Fruit fly (Drosophila melanogaster) whole organism, embryonic: ENCODE measurements around the gene Exd2.

Source experiments
- Awh ChIP-seq: fragments of 200-800 bp; sonication (Bioruptor generic); IDR thresholded peaks from 2 replicates; pipeline ENCODE4, ENCODE4 v1.3.6; 2022; ENCODE audit warnings: missing biosample characterization, missing genetic modification characterization
- Bteb2 ChIP-seq: fragments of 200-800 bp; sonication (Bioruptor generic); optimal IDR thresholded peaks from 2 replicates; lab custom pipeline; 2016; ENCODE audit warnings: missing biosample characterization, missing genetic modification characterization
- CG10209 ChIP-seq: fragments of 200-800 bp; sonication (Bioruptor generic); optimal IDR thresholded peaks from 3 replicates; lab custom pipeline; 2017; ENCODE audit warnings: missing biosample characterization, mild to moderate bottlenecking, missing genetic modification characterization, missing genetic modification reagents
- CG11093 ChIP-seq: fragments of 200-800 bp; sonication (Bioruptor generic); IDR thresholded peaks from 3 replicates; pipeline ENCODE4 v1.3.6; 2022; ENCODE audit warnings: missing biosample characterization, missing genetic modification characterization
- CG12744 ChIP-seq: fragments of 200-800 bp; sonication (Bioruptor generic); optimal IDR thresholded peaks from 2 replicates; lab custom pipeline; 2016; ENCODE audit warnings: missing biosample characterization, missing genetic modification characterization
- CG12942 ChIP-seq: fragments of 200-800 bp; sonication (Bioruptor generic); optimal IDR thresholded peaks from 3 replicates; lab custom pipeline; 2016; ENCODE audit warnings: missing biosample characterization, missing genetic modification characterization
- CG13296 ChIP-seq: fragments of 200-800 bp; sonication (Bioruptor generic); optimal IDR thresholded peaks from 3 replicates; lab custom pipeline; 2018; ENCODE audit warnings: missing biosample characterization, mild to moderate bottlenecking, missing genetic modification characterization
- CG13894 ChIP-seq: fragments of 200-800 bp; sonication (Bioruptor generic); optimal IDR thresholded peaks from 3 replicates; lab custom pipeline; 2018; ENCODE audit warnings: missing biosample characterization, mild to moderate bottlenecking, missing genetic modification characterization, moderate library complexity
- CG1603 ChIP-seq: fragments of 200-800 bp; sonication (Bioruptor generic); optimal IDR thresholded peaks from 2 replicates; lab custom pipeline; 2019; ENCODE audit warnings: missing biosample characterization, mild to moderate bottlenecking, missing genetic modification characterization, moderate library complexity
- CG16815 ChIP-seq: fragments of 200-800 bp; sonication (Bioruptor generic); optimal IDR thresholded peaks from 3 replicates; lab custom pipeline; 2017; ENCODE audit warnings: missing biosample characterization, mild to moderate bottlenecking, missing genetic modification characterization
- CG2199 ChIP-seq: fragments of 200-800 bp; sonication (Bioruptor generic); IDR thresholded peaks from 3 replicates; pipeline ENCODE4 v1.3.6; 2022; ENCODE audit warnings: missing biosample characterization, missing genetic modification characterization
- CG31224 ChIP-seq: fragments of 200-800 bp; sonication (Bioruptor generic); IDR thresholded peaks from 2 replicates; pipeline ENCODE4 v1.3.6; 2022; ENCODE audit warnings: missing biosample characterization, missing genetic modification characterization
- CG31365 ChIP-seq: fragments of 200-800 bp; sonication (Bioruptor generic); optimal IDR thresholded peaks from 2 replicates; lab custom pipeline; 2018; ENCODE audit warnings: missing biosample characterization, mild to moderate bottlenecking, missing genetic modification characterization
- CG7556 ChIP-seq: fragments of 200-800 bp; sonication (Bioruptor generic); optimal IDR thresholded peaks from 2 replicates; lab custom pipeline; 2017; ENCODE audit warnings: missing biosample characterization, mild to moderate bottlenecking, missing genetic modification characterization
- CG9215 ChIP-seq: fragments of 200-800 bp; sonication (Bioruptor generic); IDR thresholded peaks from 2 replicates; pipeline ENCODE4 v1.3.6; 2022; ENCODE audit warnings: missing biosample characterization, missing genetic modification characterization
- CG9817 ChIP-seq: fragments of 200-800 bp; sonication (Bioruptor generic); optimal IDR thresholded peaks from 2 replicates; lab custom pipeline; 2018; ENCODE audit warnings: missing biosample characterization, mild to moderate bottlenecking, missing genetic modification characterization, moderate library complexity
- Dad ChIP-seq: fragments of 200-800 bp; sonication (Bioruptor generic); optimal IDR thresholded peaks from 3 replicates; lab custom pipeline; 2016; ENCODE audit warnings: missing biosample characterization, missing genetic modification characterization
- Drgx ChIP-seq: fragments of 200-800 bp; sonication (Bioruptor generic); IDR thresholded peaks from 2 replicates; pipeline ENCODE4 v1.3.6; 2022; ENCODE audit warnings: missing biosample characterization, missing genetic modification characterization
- Eip74EF ChIP-seq, 2 experiments: fragments of 200-800 bp in 1 of 2; fragments of >200 bp in 1 of 2; sonication (Bioruptor generic) in 1 of 2; optimal IDR thresholded peaks; 2 replicates each; lab custom pipeline; 2017 to 2019; ENCODE audit warnings: missing biosample characterization in 2 of 2, missing genetic modification characterization in 2 of 2, mild to moderate bottlenecking in 1 of 2, moderate library complexity in 1 of 2
- Fer1 ChIP-seq: fragments of 200-800 bp; sonication (Bioruptor generic); optimal IDR thresholded peaks from 2 replicates; lab custom pipeline; 2017; ENCODE audit warnings: missing biosample characterization, mild to moderate bottlenecking, missing genetic modification characterization
- Hand ChIP-seq: fragments of 200-800 bp; sonication (Bioruptor generic); optimal IDR thresholded peaks from 2 replicates; lab custom pipeline; 2017; ENCODE audit warnings: mild to moderate bottlenecking, missing biosample characterization, missing genetic modification reagents, missing genetic modification characterization
- Hr78 ChIP-seq, 2 experiments: fragments of 200-800 bp in 1 of 2; fragments of >200 bp in 1 of 2; sonication (Bioruptor generic) in 1 of 2; optimal IDR thresholded peaks; 2 replicates each; lab custom pipeline; 2017 to 2019; ENCODE audit warnings: missing biosample characterization in 2 of 2, missing genetic modification characterization in 2 of 2, mild to moderate bottlenecking in 1 of 2, moderate library complexity in 1 of 2
- Nf-YC ChIP-seq: fragments of 200-800 bp; optimal IDR thresholded peaks from 3 replicates; lab custom pipeline; 2019; ENCODE audit warnings: missing biosample characterization, mild to moderate bottlenecking, missing genetic modification characterization, moderate library complexity
- Sin3A ChIP-seq: fragments of >200 bp; optimal IDR thresholded peaks from 2 replicates; lab custom pipeline; 2018
- Stat92E ChIP-seq, 3 experiments: fragments of >200 bp in 2 of 3; fragments of 200-800 bp in 1 of 3; sonication (Bioruptor generic) in 1 of 3; optimal IDR thresholded peaks; 2 replicates each; lab custom pipeline; 2017 to 2019; ENCODE audit warnings: missing biosample characterization in 3 of 3, missing genetic modification characterization in 3 of 3, mild to moderate bottlenecking in 1 of 3, moderate library complexity in 1 of 3
- ab ChIP-seq: fragments of 200-800 bp; sonication (Bioruptor generic); optimal IDR thresholded peaks from 2 replicates; lab custom pipeline; 2016; ENCODE audit warnings: missing biosample characterization, missing genetic modification characterization
- amos ChIP-seq: fragments of 200-800 bp; sonication (Bioruptor generic); IDR thresholded peaks from 2 replicates; pipeline ENCODE4 v1.3.6; 2022; ENCODE audit warnings: missing biosample characterization, missing genetic modification characterization; ENCODE audit not compliant: partially characterized antibody
- ara ChIP-seq: fragments of 200-800 bp; sonication (Bioruptor generic); IDR thresholded peaks from 2 replicates; pipeline ENCODE4 v1.3.6; 2022; ENCODE audit warnings: missing biosample characterization, missing genetic modification characterization
- ash1 ChIP-seq: fragments of 200-800 bp; sonication (Bioruptor generic); optimal IDR thresholded peaks from 2 replicates; lab custom pipeline; 2018; ENCODE audit warnings: missing biosample characterization, mild to moderate bottlenecking, missing genetic modification characterization
- caup ChIP-seq: fragments of 200-800 bp; sonication (Bioruptor generic); optimal IDR thresholded peaks from 3 replicates; lab custom pipeline; 2017; ENCODE audit warnings: missing biosample characterization, mild to moderate bottlenecking, missing genetic modification characterization, moderate library complexity; ENCODE audit not compliant: severe bottlenecking
- chn ChIP-seq: fragments of 200-800 bp; sonication (Bioruptor generic); optimal IDR thresholded peaks from 2 replicates; lab custom pipeline; 2016; ENCODE audit warnings: missing biosample characterization, missing genetic modification characterization
- crol ChIP-seq: fragments of 200-800 bp; sonication (Bioruptor generic); IDR thresholded peaks from 2 replicates; pipeline ENCODE4 v1.3.6; 2022; ENCODE audit warnings: missing biosample characterization, missing genetic modification characterization
- da ChIP-seq: fragments of 200-800 bp; sonication (Bioruptor generic); optimal IDR thresholded peaks from 2 replicates; lab custom pipeline; 2016; ENCODE audit warnings: missing biosample characterization, missing genetic modification characterization
- dati ChIP-seq: fragments of 200-800 bp; sonication (Bioruptor generic); IDR thresholded peaks from 2 replicates; pipeline ENCODE4 v1.3.6; 2022; ENCODE audit warnings: missing biosample characterization, missing genetic modification characterization
- dysf ChIP-seq: fragments of 200-800 bp; sonication (Bioruptor generic); IDR thresholded peaks from 3 replicates; pipeline ENCODE4 v1.3.6; 2022; ENCODE audit warnings: missing biosample characterization, missing genetic modification characterization
- fd96Cb ChIP-seq: fragments of 200-800 bp; sonication (Bioruptor generic); optimal IDR thresholded peaks from 2 replicates; lab custom pipeline; 2018; ENCODE audit warnings: missing biosample characterization, mild to moderate bottlenecking, missing genetic modification characterization, moderate library complexity
- fu2 ChIP-seq: fragments of 200-800 bp; sonication (Bioruptor generic); optimal IDR thresholded peaks from 2 replicates; lab custom pipeline; 2016; ENCODE audit warnings: missing biosample characterization, missing genetic modification characterization
- gfzf ChIP-seq: fragments of 200-800 bp; sonication (Bioruptor generic); optimal IDR thresholded peaks from 2 replicates; lab custom pipeline; 2016; ENCODE audit warnings: missing biosample characterization, mild to moderate bottlenecking, missing genetic modification characterization, moderate library complexity
- grn ChIP-seq: fragments of 200-800 bp; sonication (Bioruptor generic); optimal IDR thresholded peaks from 3 replicates; lab custom pipeline; 2017; ENCODE audit warnings: missing biosample characterization, missing genetic modification characterization
- hkb ChIP-seq, 2 experiments: fragments of 200-800 bp in 1 of 2; fragments of >200 bp in 1 of 2; sonication (Bioruptor generic) in 1 of 2; IDR thresholded peaks in 1 of 2; optimal IDR thresholded peaks in 1 of 2; 2 replicates each; pipeline versions ENCODE4 v1.3.6 to Lab custom; 2017 to 2022; ENCODE audit warnings: missing biosample characterization in 1 of 2, missing genetic modification characterization in 1 of 2
- lmd ChIP-seq: fragments of 200-800 bp; sonication (Bioruptor generic); IDR thresholded peaks from 2 replicates; pipeline ENCODE4 v1.3.6; 2022; ENCODE audit warnings: missing biosample characterization, missing genetic modification characterization
- pzg ChIP-seq: fragments of 200-800 bp; sonication (Bioruptor generic); optimal IDR thresholded peaks from 3 replicates; lab custom pipeline; 2018; ENCODE audit warnings: missing biosample characterization, mild to moderate bottlenecking, missing genetic modification characterization, moderate library complexity
- ranshi ChIP-seq: fragments of 200-800 bp; sonication (Bioruptor generic); IDR thresholded peaks from 2 replicates; pipeline ENCODE4 v1.3.6; 2022; ENCODE audit warnings: missing biosample characterization, missing genetic modification characterization
- scrt ChIP-seq: fragments of 200-800 bp; sonication (Bioruptor generic); optimal IDR thresholded peaks from 2 replicates; lab custom pipeline; 2018; ENCODE audit warnings: missing biosample characterization, mild to moderate bottlenecking, missing genetic modification characterization, moderate library complexity
- shn ChIP-seq: fragments of 200-800 bp; sonication (Bioruptor generic); optimal IDR thresholded peaks from 3 replicates; lab custom pipeline; 2016; ENCODE audit warnings: missing biosample characterization, missing genetic modification characterization
- sima ChIP-seq: fragments of 200-800 bp; sonication (Bioruptor generic); optimal IDR thresholded peaks from 2 replicates; lab custom pipeline; 2016; ENCODE audit warnings: missing biosample characterization, missing genetic modification characterization
- sug ChIP-seq: fragments of 200-800 bp; optimal IDR thresholded peaks from 2 replicates; lab custom pipeline; 2019; ENCODE audit warnings: missing biosample characterization, mild to moderate bottlenecking, missing genetic modification characterization, moderate library complexity
- ttk ChIP-seq: fragments of 200-800 bp; sonication (Bioruptor generic); IDR thresholded peaks from 2 replicates; pipeline ENCODE4 v2.1.2; 2022; ENCODE audit warnings: missing biosample characterization, missing genetic modification characterization
- zf30C ChIP-seq: fragments of 200-800 bp; sonication (Bioruptor generic); optimal IDR thresholded peaks from 3 replicates; lab custom pipeline; 2018; ENCODE audit warnings: missing biosample characterization, mild to moderate bottlenecking, missing genetic modification characterization

Exd2 gene

DNA sequence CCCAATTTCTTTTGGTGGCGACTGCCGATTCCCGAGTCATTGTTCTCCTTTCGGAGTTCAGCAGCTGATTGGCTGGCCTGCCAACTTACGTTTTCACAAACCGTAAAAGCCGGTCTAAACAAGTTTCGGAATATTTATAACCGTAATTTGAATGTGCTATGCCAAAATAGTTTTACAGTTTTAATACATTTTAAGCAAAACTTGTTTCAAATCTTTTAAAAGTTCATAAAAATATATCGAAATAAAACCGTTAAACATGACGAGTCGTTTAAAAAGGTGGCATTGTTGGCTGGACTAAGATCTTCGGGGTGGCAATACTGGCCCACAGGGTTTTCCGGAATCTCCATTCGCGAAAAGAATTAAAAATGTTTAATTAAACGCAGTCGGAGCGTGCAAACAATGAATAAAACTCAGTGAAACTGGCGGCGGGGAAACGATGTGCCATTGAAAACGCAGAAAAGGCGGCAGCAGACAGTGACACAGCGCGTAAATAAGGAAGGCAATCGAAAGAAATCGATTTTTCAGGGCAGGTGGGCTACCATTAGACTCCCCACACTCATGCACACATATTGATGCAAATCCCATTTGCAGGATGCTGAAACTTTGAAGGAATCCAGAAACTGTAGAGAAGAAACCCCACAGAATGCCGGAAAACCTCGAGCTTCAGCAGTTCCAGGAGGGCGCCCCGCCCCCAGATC, at the start of gene Exd2, which contains the start of gene CG5281 (continued):
- TF ChIP-seq chn (GFP tag; lab: Kevin White, UChicago) = peak; percentile 59
- TF ChIP-seq hkb (optimal IDR thresholded peaks at IDR 0.05; lab: Kevin White, UChicago) = peak; percentile 57
- no peak for TF ChIP-seq hkb (GFP tag; IDR thresholded peaks at IDR 0.05; lab: Robert Waterston, UW)
- no peak for TF ChIP-seq Stat92E (GFP tag; optimal IDR thresholded peaks at IDR 0.05; lab: Kevin White, UChicago)
- peak; percentile 20 for TF ChIP-seq CG12942 (GFP tag; lab: Kevin White, UChicago)
- TF ChIP-seq CG9215 (GFP tag; lab: Robert Waterston, UW) = no peak
- peak; percentile 43 for TF ChIP-seq CG7556
- TF ChIP-seq fd96Cb = peak; percentile 9
- TF ChIP-seq CG2199 (GFP tag; lab: Robert Waterston, UW) = no peak
- peak; percentile 29 for TF ChIP-seq da
- TF ChIP-seq amos (GFP tag; lab: Robert Waterston, UW) = peak; percentile 34; the same call in 1 of the 2 replicates
- peak; percentile 20 for TF ChIP-seq CG12744 (GFP tag; lab: Kevin White, UChicago)
- TF ChIP-seq zf30C (GFP tag; lab: Kevin White, UChicago) = no peak
- peak; percentile 86 for TF ChIP-seq Sin3A
- peak; percentile 17 for TF ChIP-seq CG13894 (tag; lab: Kevin White, UChicago)
- TF ChIP-seq Dad (GFP tag; lab: Kevin White, UChicago) = peak; percentile 47
- TF ChIP-seq ranshi (GFP tag; lab: Robert Waterston, UW) = no peak
- TF ChIP-seq scrt (GFP tag; lab: Kevin White, UChicago) = no peak
- TF ChIP-seq fu2 = peak; percentile 1
- TF ChIP-seq ttk = no peak
- peak; percentile 25; the same call in 1 of the 2 replicates for TF ChIP-seq lmd (GFP tag; lab: Robert Waterston, UW)
- TF ChIP-seq Fer1 (GFP tag; lab: Kevin White, UChicago) = peak; percentile 63
- TF ChIP-seq Hr78 (GFP tag; optimal IDR thresholded peaks at IDR 0.05; lab: Kevin White, UChicago) = no peak
- TF ChIP-seq dysf = peak; percentile 38; the same call in 1 of the 3 replicates
- no peak for TF ChIP-seq grn
- no peak for TF ChIP-seq Hand (GFP tag; lab: Kevin White, UChicago)
- TF ChIP-seq Awh (GFP tag; lab: Robert Waterston, UW) = peak; percentile 34; the same call in 1 of the 2 replicates
- no peak for TF ChIP-seq ab (GFP tag; lab: Kevin White, UChicago)
- no peak for TF ChIP-seq CG31365 (tag; lab: Kevin White, UChicago)
- peak; percentile 61 for TF ChIP-seq pzg (GFP tag; lab: Kevin White, UChicago)
- no peak for TF ChIP-seq CG31224
- no peak for TF ChIP-seq CG16815
- TF ChIP-seq shn (GFP tag; lab: Kevin White, UChicago) = peak; percentile 44
- TF ChIP-seq Nf-YC (tag; lab: Kevin White, UChicago) = peak; percentile 25
- TF ChIP-seq sima = no peak
- TF ChIP-seq CG10209 = peak; percentile 42
- peak; percentile 68 for TF ChIP-seq CG1603
- TF ChIP-seq Drgx (GFP tag; lab: Robert Waterston, UW) = no peak
- no peak for TF ChIP-seq ash1 (GFP tag; lab: Kevin White, UChicago)
- peak; percentile 63 for TF ChIP-seq sug (tag; lab: Kevin White, UChicago)
- TF ChIP-seq Eip74EF (GFP tag; optimal IDR thresholded peaks at IDR 0.05; lab: Kevin White, UChicago) = no peak
- no peak for TF ChIP-seq CG11093
- no peak for TF ChIP-seq dati (GFP tag; lab: Robert Waterston, UW)
- no peak for TF ChIP-seq ara (GFP tag; lab: Robert Waterston, UW)
- peak; percentile 26 for TF ChIP-seq gfzf (GFP tag; lab: Kevin White, UChicago)
- peak; percentile 46 for TF ChIP-seq Bteb2 (GFP tag; lab: Kevin White, UChicago)
- peak; percentile 57 for TF ChIP-seq CG13296
- TF ChIP-seq crol (GFP tag; lab: Robert Waterston, UW) = no peak
- peak; percentile 51 for TF ChIP-seq caup (GFP tag; lab: Kevin White, UChicago)
- peak; percentile 50 for TF ChIP-seq CG9817 (tag; lab: Kevin White, UChicago)
